Worm (Caenorhabditis elegans): ENCODE results near the gene unc-70.

- TF ChIP-seq ztf-23 (GFP tag; IDR thresholded peaks at IDR 0.05): no peak
- TF ChIP-seq flt-1 (GFP tag; IDR thresholded peaks at IDR 0.05): no peak
- TF ChIP-seq klf-2 (GFP tag; conservative IDR thresholded peaks at IDR 0.05): no peak
- TF ChIP-seq tab-1 (GFP tag; IDR thresholded peaks at IDR 0.05): no peak
- TF ChIP-seq ztf-29 (GFP tag; IDR thresholded peaks at IDR 0.05): no peak
- TF ChIP-seq ref-1 (GFP tag; conservative IDR thresholded peaks at IDR 0.05): no peak
- TF ChIP-seq med-1 (GFP tag; optimal IDR thresholded peaks at IDR 0.05; ENCODE audit: insufficient read depth): no peak
- no peak for TF ChIP-seq cog-1 (tag; optimal IDR thresholded peaks at IDR 0.05)
Measured at ce11 chrV:6900814-6901592, 19.9 kb downstream of the unc-70 start.
